Comparison of ENCODE assay signal across 5 worm cellular contexts in genomic region chrIV:8824145-8824833, ce11.
TF ChIP-seq lines count a peak whose summit lies in the region.

Gene col-117 (minus strand): TSS chrIV:8824195.
Gene col-3 (plus strand): TSS chrIV:8824783.

TF ChIP-seq in whole organism, L1 larva, 84 proteins besides CTCF, POLR2A, EP300 and RAD21 (continues in another document):
- TF ChIP-seq unc-130 (tag; optimal IDR thresholded peaks at IDR 0.05; lab: Kevin White, UChicago) (peak; percentile 67), C16A3.4 (tag; optimal IDR thresholded peaks at IDR 0.05; lab: Kevin White, UChicago) (peak; percentile 35), snpc-4 (tag; optimal IDR thresholded peaks at IDR 0.05; lab: Kevin White, UChicago) (no peak), ceh-90 (tag; optimal IDR thresholded peaks at IDR 0.05; lab: Kevin White, UChicago) (no peak), jun-1 (tag; optimal IDR thresholded peaks at IDR 0.05; lab: Kevin White, UChicago) (no peak), sup-37 (GFP tag; optimal IDR thresholded peaks at IDR 0.05; lab: Kevin White, UChicago) (no peak), ces-1 (GFP tag; optimal IDR thresholded peaks at IDR 0.05; lab: Kevin White, UChicago) (no peak), zag-1 (tag; optimal IDR thresholded peaks at IDR 0.05; lab: Kevin White, UChicago) (no peak), pqm-1 (tag; optimal IDR thresholded peaks at IDR 0.05; lab: Kevin White, UChicago) (no peak), tbx-2 (tag; optimal IDR thresholded peaks at IDR 0.05; lab: Kevin White, UChicago) (peak; percentile 39), nhr-71 (tag; optimal IDR thresholded peaks at IDR 0.05; lab: Kevin White, UChicago) (peak; percentile 60), egl-27 (tag; optimal IDR thresholded peaks at IDR 0.05; lab: Kevin White, UChicago) (no peak), blmp-1 (tag; optimal IDR thresholded peaks at IDR 0.05; lab: Kevin White, UChicago) (peak; percentile 91), sox-4 (tag; optimal IDR thresholded peaks at IDR 0.05; lab: Kevin White, UChicago) (no peak), lin-14 (GFP tag; optimal IDR thresholded peaks at IDR 0.05; lab: Kevin White, UChicago) (peak; percentile 88), nhr-11 (tag; optimal IDR thresholded peaks at IDR 0.05; lab: Kevin White, UChicago) (no peak), nhr-12 (tag; optimal IDR thresholded peaks at IDR 0.05; lab: Kevin White, UChicago) (no peak), isw-1 (GFP tag; IDR thresholded peaks at IDR 0.05; lab: Robert Waterston, UW) (no peak), ets-5 (GFP tag; IDR thresholded peaks at IDR 0.05; lab: Robert Waterston, UW) (no peak)

TF ChIP-seq in whole organism, L2 larva, 48 proteins besides CTCF, POLR2A, EP300 and RAD21 (continues in another document):
- TF ChIP-seq crh-2 (tag; optimal IDR thresholded peaks at IDR 0.05; lab: Kevin White, UChicago), result peak; percentile 13
- TF ChIP-seq egl-27 (tag; optimal IDR thresholded peaks at IDR 0.05; lab: Kevin White, UChicago), result peak; percentile 56
- TF ChIP-seq nhr-129 (tag; optimal IDR thresholded peaks at IDR 0.05; lab: Kevin White, UChicago), result peak; percentile 2
- TF ChIP-seq sem-4 (tag; optimal IDR thresholded peaks at IDR 0.05; lab: Kevin White, UChicago), result peak; percentile 39
- TF ChIP-seq elt-1 (tag; optimal IDR thresholded peaks at IDR 0.05; lab: Kevin White, UChicago), result no peak
- TF ChIP-seq fos-1 (tag; optimal IDR thresholded peaks at IDR 0.05; lab: Kevin White, UChicago), result peak; percentile 4
- no peak for TF ChIP-seq ztf-11 (tag; optimal IDR thresholded peaks at IDR 0.05; lab: Kevin White, UChicago)
- no peak for TF ChIP-seq F13H6.1 (tag; optimal IDR thresholded peaks at IDR 0.05; lab: Kevin White, UChicago)
- no peak for TF ChIP-seq nhr-11 (tag; optimal IDR thresholded peaks at IDR 0.05; lab: Kevin White, UChicago)
- peak; percentile 12 for TF ChIP-seq C34F6.9 (tag; optimal IDR thresholded peaks at IDR 0.05; lab: Kevin White, UChicago)
- peak; percentile 11 for TF ChIP-seq ceh-16 (tag; optimal IDR thresholded peaks at IDR 0.05; lab: Kevin White, UChicago)
- peak; percentile 11 for TF ChIP-seq blmp-1 (tag; optimal IDR thresholded peaks at IDR 0.05; lab: Kevin White, UChicago; ENCODE audit: insufficient read depth)
- TF ChIP-seq unc-39 (tag; optimal IDR thresholded peaks at IDR 0.05; lab: Kevin White, UChicago), result no peak
- no peak for TF ChIP-seq nhr-12 (tag; optimal IDR thresholded peaks at IDR 0.05; lab: Kevin White, UChicago)
- peak; percentile 54 for TF ChIP-seq sma-3 (GFP tag; optimal IDR thresholded peaks at IDR 0.05; lab: Kevin White, UChicago)
- TF ChIP-seq elt-3 (tag; optimal IDR thresholded peaks at IDR 0.05; lab: Kevin White, UChicago), result no peak
- no peak for TF ChIP-seq R02D3.7 (tag; optimal IDR thresholded peaks at IDR 0.05; lab: Kevin White, UChicago)
- TF ChIP-seq lsy-2 (tag; optimal IDR thresholded peaks at IDR 0.05; lab: Kevin White, UChicago), result peak in 1 of 2 experiments; percentile 3
- no peak for TF ChIP-seq nhr-10 (tag; optimal IDR thresholded peaks at IDR 0.05; lab: Kevin White, UChicago)

TF ChIP-seq in whole organism, L3 larva, 47 proteins besides CTCF, POLR2A, EP300 and RAD21:
- TF ChIP-seq nhr-23 (tag; optimal IDR thresholded peaks at IDR 0.05; lab: Kevin White, UChicago), result peak; percentile 29
- no peak for TF ChIP-seq tbx-2 (tag; optimal IDR thresholded peaks at IDR 0.05; lab: Kevin White, UChicago)
- TF ChIP-seq elt-1 (tag; optimal IDR thresholded peaks at IDR 0.05; lab: Kevin White, UChicago), result peak; percentile 83
- TF ChIP-seq nfya-1 (tag; optimal IDR thresholded peaks at IDR 0.05; lab: Kevin White, UChicago; ENCODE audit: insufficient read depth), result no peak
- peak; percentile 16 for TF ChIP-seq nhr-43 (tag; optimal IDR thresholded peaks at IDR 0.05; lab: Kevin White, UChicago; ENCODE audit: poor library complexity, severe bottlenecking)
- TF ChIP-seq nhr-25 (tag; optimal IDR thresholded peaks at IDR 0.05; lab: Kevin White, UChicago), result peak; percentile 86

TF ChIP-seq in whole organism, L4 larva, 104 proteins besides CTCF, POLR2A, EP300 and RAD21 (continues in another document):
- TF ChIP-seq lir-3 (tag; optimal IDR thresholded peaks at IDR 0.05; lab: Kevin White, UChicago) (no peak), R02D3.7 (tag; optimal IDR thresholded peaks at IDR 0.05; lab: Kevin White, UChicago) (no peak), zip-2 (tag; optimal IDR thresholded peaks at IDR 0.05; lab: Kevin White, UChicago) (no peak), nhr-28 (tag; optimal IDR thresholded peaks at IDR 0.05; lab: Kevin White, UChicago) (peak; percentile 36), dve-1 (tag; optimal IDR thresholded peaks at IDR 0.05; lab: Kevin White, UChicago; ENCODE audit: insufficient read depth) (no peak), spr-3 (GFP tag; optimal IDR thresholded peaks at IDR 0.05; lab: Kevin White, UChicago) (no peak), cey-2 (tag; optimal IDR thresholded peaks at IDR 0.05; lab: Kevin White, UChicago; ENCODE audit: borderline replicate concordance, insufficient read depth) (no peak), F10B5.3 (tag; optimal IDR thresholded peaks at IDR 0.05; lab: Kevin White, UChicago) (no peak), zip-11 (GFP tag; IDR thresholded peaks at IDR 0.05; lab: Robert Waterston, UW) (no peak), nhr-111 (GFP tag; optimal IDR thresholded peaks at IDR 0.05; lab: Kevin White, UChicago) (no peak), tra-1 (GFP tag; IDR thresholded peaks at IDR 0.05; lab: Robert Waterston, UW) (no peak), ztf-7 (tag; optimal IDR thresholded peaks at IDR 0.05; lab: Kevin White, UChicago) (no peak), nhr-237 (tag; optimal IDR thresholded peaks at IDR 0.05; lab: Kevin White, UChicago) (no peak), hlh-11 (tag; optimal IDR thresholded peaks at IDR 0.05; lab: Kevin White, UChicago) (peak; percentile 17), nhr-6 (tag; optimal IDR thresholded peaks at IDR 0.05; lab: Kevin White, UChicago) (no peak), zfp-3 (GFP tag; conservative IDR thresholded peaks at IDR 0.05; lab: Robert Waterston, UW) (no peak), gei-8 (GFP tag; optimal IDR thresholded peaks at IDR 0.05; lab: Kevin White, UChicago) (no peak), mes-2 (tag; optimal IDR thresholded peaks at IDR 0.05; lab: Kevin White, UChicago; ENCODE audit: poor library complexity, severe bottlenecking) (no peak), ceh-44 (GFP tag; IDR thresholded peaks at IDR 0.05; lab: Robert Waterston, UW) (no peak), Y105C5A.15 (GFP tag; IDR thresholded peaks at IDR 0.05; lab: Robert Waterston, UW) (no peak), dmd-8 (GFP tag; IDR thresholded peaks at IDR 0.05; lab: Robert Waterston, UW) (no peak), ceh-28 (tag; optimal IDR thresholded peaks at IDR 0.05; lab: Kevin White, UChicago) (no peak), sdz-12 (GFP tag; optimal IDR thresholded peaks at IDR 0.05; lab: Kevin White, UChicago) (no peak), mdl-1 (tag; optimal IDR thresholded peaks at IDR 0.05; lab: Kevin White, UChicago) (peak in 1 of 2 experiments; percentile 30), egl-43 (GFP tag; IDR thresholded peaks at IDR 0.05; lab: Robert Waterston, UW) (no peak), skn-1 (tag; optimal IDR thresholded peaks at IDR 0.05; lab: Kevin White, UChicago) (no peak), daf-8 (GFP tag; IDR thresholded peaks at IDR 0.05; lab: Robert Waterston, UW) (no peak), Y5F2A.4 (GFP tag; optimal IDR thresholded peaks at IDR 0.05; lab: Kevin White, UChicago) (no peak)

TF ChIP-seq in whole organism, mixed stage, embryonic, 35 proteins besides CTCF, POLR2A, EP300 and RAD21:
- TF ChIP-seq lin-13 (tag; optimal IDR thresholded peaks at IDR 0.05; lab: Kevin White, UChicago) (no peak), pha-4 (tag; optimal IDR thresholded peaks at IDR 0.05; lab: Kevin White, UChicago) (no peak), snpc-4 (tag; optimal IDR thresholded peaks at IDR 0.05; lab: Kevin White, UChicago) (no peak), elt-1 (tag; optimal IDR thresholded peaks at IDR 0.05; lab: Kevin White, UChicago; ENCODE audit: borderline replicate concordance, insufficient read depth) (peak; percentile 77), flh-1 (GFP tag; optimal IDR thresholded peaks at IDR 0.05; lab: Kevin White, UChicago) (no peak), ham-2 (GFP tag; optimal IDR thresholded peaks at IDR 0.05; lab: Kevin White, UChicago) (peak; percentile 72), mls-2 (tag; optimal IDR thresholded peaks at IDR 0.05; lab: Kevin White, UChicago) (no peak), ztf-11 (tag; optimal IDR thresholded peaks at IDR 0.05; lab: Kevin White, UChicago) (no peak), blmp-1 (tag; optimal IDR thresholded peaks at IDR 0.05; lab: Kevin White, UChicago) (no peak), nhr-28 (tag; optimal IDR thresholded peaks at IDR 0.05; lab: Kevin White, UChicago) (no peak), ceh-39 (tag; optimal IDR thresholded peaks at IDR 0.05; lab: Kevin White, UChicago) (no peak), nhr-2 (tag; optimal IDR thresholded peaks at IDR 0.05; lab: Kevin White, UChicago) (no peak), nhr-237 (tag; optimal IDR thresholded peaks at IDR 0.05; lab: Kevin White, UChicago) (no peak), ceh-83 (GFP tag; optimal IDR thresholded peaks at IDR 0.05; lab: Kevin White, UChicago) (no peak), M03D4.4 (tag; optimal IDR thresholded peaks at IDR 0.05; lab: Kevin White, UChicago) (no peak), sem-2 (GFP tag; optimal IDR thresholded peaks at IDR 0.05; lab: Kevin White, UChicago) (no peak)

Comparison
In these comparisons a context has a peak if more than half of its experiments do, and no peak if none do; other contexts are left out.
1. Of the 29 proteins assayed by ChIP-seq in both whole organism, L4 larva and whole organism, L1 larva: peak only in whole organism, L4 larva: nhr-28; only in whole organism, L1 larva: mep-1 and unc-130; in both: none; in neither: 22; mixed calls (peak in some experiments, not most) for 4.